Worm (Caenorhabditis elegans) whole organism, midembryonic: ENCODE measurements around the gene T05B9.1.

Source experiments
- med-1 ChIP-seq: sonication (generic microtip); optimal IDR thresholded peaks from 2 replicates; lab custom pipeline; 2017; ENCODE audit warnings: missing genetic modification characterization, mild to moderate bottlenecking, missing compliant biosample characterization, antibody characterized with exemption, missing genetic modification reagents; ENCODE audit not compliant: insufficient read depth
- ztf-23 ChIP-seq: fragments of 200-800 bp; sonication (Bioruptor generic); IDR thresholded peaks from 2 replicates; pipeline ENCODE4 v1.3.6; 2022; ENCODE audit warnings: missing genetic modification reagents, missing genetic modification characterization, missing compliant biosample characterization

- TF ChIP-seq med-1 (GFP tag; lab: Kevin White, UChicago) = no peak
- TF ChIP-seq ztf-23 (GFP tag; lab: Robert Waterston, UW) = no peak
These were observed 20.8 kb downstream of the T05B9.1 start for ce11 chrII:11240214-11240613.
